Fruit fly (Drosophila melanogaster): ENCODE results near the gene CG5359.
A peak's percentile ranks its signal among the peaks of the same experiment; 100 is the strongest.

dm6 chr3R:9952669-9953277 lies 48.3 kb downstream of the CG5359 start:
- TF ChIP-seq Abd-B (GFP tag; optimal IDR thresholded peaks at IDR 0.05) (no peak), Hr83 (GFP tag; optimal IDR thresholded peaks at IDR 0.05; ENCODE audit: poor library complexity, severe bottlenecking) (no peak), brk (GFP tag; optimal IDR thresholded peaks at IDR 0.05) (no peak), Rel (GFP tag; optimal IDR thresholded peaks at IDR 0.05) (no peak), Rel (tag; optimal IDR thresholded peaks at IDR 0.05) (no peak), br (GFP tag; optimal IDR thresholded peaks at IDR 0.05) (no peak), sv (GFP tag; optimal IDR thresholded peaks at IDR 0.05) (no peak), h (GFP tag; optimal IDR thresholded peaks at IDR 0.05) (no peak), Dfd (GFP tag; optimal IDR thresholded peaks at IDR 0.05) (peak; percentile 8), N (GFP tag; optimal IDR thresholded peaks at IDR 0.05) (no peak), sage (GFP tag; optimal IDR thresholded peaks at IDR 0.05) (no peak), foxo (GFP tag; optimal IDR thresholded peaks at IDR 0.05) (no peak)

Measured in whole organism, wandering third instar larva.